Fruit fly (Drosophila melanogaster) whole organism, wandering third instar larva: ENCODE data around the gene Kal1.

ENCODE experiments used
- Abd-B ChIP-seq: fragments of >200 bp; optimal IDR thresholded peaks from 2 replicates; lab custom pipeline; 2017; ENCODE audit warnings: missing biosample characterization, missing genetic modification characterization
- CG32264 ChIP-seq: fragments of 200-800 bp; sonication (Bioruptor generic); optimal IDR thresholded peaks from 2 replicates; lab custom pipeline; 2016; ENCODE audit warnings: missing biosample characterization, missing genetic modification characterization
- CG9705 ChIP-seq: fragments of 200-800 bp; sonication (Bioruptor generic); optimal IDR thresholded peaks from 2 replicates; lab custom pipeline; 2018; ENCODE audit warnings: missing biosample characterization, mild to moderate bottlenecking, missing genetic modification characterization
- CrebA ChIP-seq: fragments of 200-800 bp; sonication (Bioruptor generic); optimal IDR thresholded peaks from 2 replicates; lab custom pipeline; 2016; ENCODE audit warnings: missing biosample characterization, mild to moderate bottlenecking, missing genetic modification characterization, borderline replicate concordance
- Dfd ChIP-seq: fragments of >200 bp; optimal IDR thresholded peaks from 2 replicates; lab custom pipeline; 2017; ENCODE audit warnings: missing biosample characterization, missing genetic modification characterization
- Dif ChIP-seq: fragments of 200-275, 200-300 bp; sonication (Bioruptor generic); optimal IDR thresholded peaks from 2 replicates; lab custom pipeline; 2018; ENCODE audit warnings: missing biosample characterization, missing genetic modification characterization; ENCODE audit not compliant: partially characterized antibody
- GATAd ChIP-seq: sonication (Bioruptor generic); optimal IDR thresholded peaks from 2 replicates; lab custom pipeline; 2016; ENCODE audit warnings: missing biosample characterization, missing genetic modification characterization
- HLH106 ChIP-seq: fragments of 200-800 bp; optimal IDR thresholded peaks from 3 replicates; lab custom pipeline; 2019; ENCODE audit warnings: missing biosample characterization, mild to moderate bottlenecking, missing genetic modification characterization, moderate library complexity
- Hnf4 ChIP-seq: fragments of 200-800 bp; sonication (Bioruptor generic); optimal IDR thresholded peaks from 2 replicates; lab custom pipeline; 2016; ENCODE audit warnings: missing biosample characterization, mild to moderate bottlenecking, missing genetic modification characterization
- Hr78 ChIP-seq: fragments of >200 bp; optimal IDR thresholded peaks from 2 replicates; lab custom pipeline; 2017; ENCODE audit warnings: missing biosample characterization, missing genetic modification characterization
- Hr83 ChIP-seq: fragments of 200-300 bp; sonication (Bioruptor generic); optimal IDR thresholded peaks from 2 replicates; lab custom pipeline; 2016; ENCODE audit warnings: missing biosample characterization, mild to moderate bottlenecking, missing genetic modification characterization, moderate library complexity; ENCODE audit not compliant: poor library complexity, severe bottlenecking
- Jra ChIP-seq: sonication (Bioruptor generic); optimal IDR thresholded peaks from 2 replicates; lab custom pipeline; 2016; ENCODE audit warnings: missing biosample characterization, missing genetic modification characterization
- Mio ChIP-seq: sonication (Bioruptor generic); optimal IDR thresholded peaks from 2 replicates; lab custom pipeline; 2016; ENCODE audit warnings: missing biosample characterization, missing genetic modification characterization
- Myc ChIP-seq: fragments of >200 bp; optimal IDR thresholded peaks from 2 replicates; lab custom pipeline; 2017
- N ChIP-seq: fragments of >200 bp; optimal IDR thresholded peaks from 2 replicates; lab custom pipeline; 2018; ENCODE audit warnings: missing biosample characterization, missing external identifiers, missing genetic modification characterization
- OdsH ChIP-seq: fragments of 200-800 bp; sonication (Bioruptor generic); optimal IDR thresholded peaks from 2 replicates; lab custom pipeline; 2016; ENCODE audit warnings: missing biosample characterization, mild to moderate bottlenecking, missing genetic modification characterization
- Rel ChIP-seq, 2 experiments: fragments of 200-800 bp; sonication (Bioruptor generic) in 1 of 2; optimal IDR thresholded peaks; 2 replicates in 1 of 2; 3 replicates in 1 of 2; lab custom pipeline; 2016 to 2019; ENCODE audit warnings: mild to moderate bottlenecking in 2 of 2, missing biosample characterization in 2 of 2, missing genetic modification characterization in 2 of 2, moderate library complexity in 1 of 2
- Sp1 ChIP-seq: fragments of 200-800 bp; sonication (Bioruptor generic); optimal IDR thresholded peaks from 3 replicates; lab custom pipeline; 2019; ENCODE audit warnings: missing biosample characterization, mild to moderate bottlenecking, missing genetic modification characterization, moderate library complexity
- Vsx2 ChIP-seq: fragments of 200-300, 225-300 bp; sonication (Bioruptor generic); optimal IDR thresholded peaks from 2 replicates; lab custom pipeline; 2018; ENCODE audit warnings: missing biosample characterization, missing genetic modification characterization; ENCODE audit not compliant: partially characterized antibody
- br ChIP-seq: fragments of 200-800 bp; sonication (Bioruptor generic); optimal IDR thresholded peaks from 2 replicates; lab custom pipeline; 2016; ENCODE audit warnings: missing biosample characterization, missing genetic modification characterization
- brk ChIP-seq: fragments of 200-800 bp; sonication (Bioruptor generic); optimal IDR thresholded peaks from 2 replicates; lab custom pipeline; 2016; ENCODE audit warnings: missing biosample characterization, mild to moderate bottlenecking, missing genetic modification characterization
- dl ChIP-seq, 2 experiments: fragments of 175-275, 200-275 bp in 1 of 2; fragments of 200-275 bp in 1 of 2; sonication (Bioruptor generic); optimal IDR thresholded peaks; lab custom pipeline; 2018; ENCODE audit warnings: mild to moderate bottlenecking in 2 of 2, missing biosample characterization in 2 of 2, missing genetic modification characterization in 2 of 2, moderate library complexity in 2 of 2; ENCODE audit not compliant: partially characterized antibody in 2 of 2, insufficient read depth in 1 of 2
- dmrt93B ChIP-seq: fragments of 200-800 bp; sonication (Bioruptor generic); optimal IDR thresholded peaks from 2 replicates; lab custom pipeline; 2018; ENCODE audit warnings: missing biosample characterization, mild to moderate bottlenecking, missing genetic modification characterization
- dsf ChIP-seq: sonication (Bioruptor generic); optimal IDR thresholded peaks from 2 replicates; lab custom pipeline; 2016; ENCODE audit warnings: missing biosample characterization, missing genetic modification characterization, borderline replicate concordance
- ey ChIP-seq: fragments of 200-800 bp; sonication (Bioruptor generic); optimal IDR thresholded peaks from 2 replicates; lab custom pipeline; 2016; ENCODE audit warnings: missing biosample characterization, missing genetic modification characterization
- foxo ChIP-seq, 2 experiments: fragments of 200-800 bp; sonication (Bioruptor generic); optimal IDR thresholded peaks; 2 replicates in 1 of 2; 3 replicates in 1 of 2; lab custom pipeline; 2016 to 2017; ENCODE audit warnings: missing biosample characterization in 2 of 2, missing genetic modification characterization in 2 of 2
- fru ChIP-seq: fragments of 200-800 bp; sonication (Bioruptor generic); optimal IDR thresholded peaks from 3 replicates; lab custom pipeline; 2016; ENCODE audit warnings: missing biosample characterization, mild to moderate bottlenecking, missing genetic modification characterization
- h ChIP-seq: fragments of 200-800 bp; sonication (Bioruptor generic); optimal IDR thresholded peaks from 3 replicates; lab custom pipeline; 2016; ENCODE audit warnings: missing biosample characterization, mild to moderate bottlenecking, missing genetic modification characterization
- jim ChIP-seq: fragments of 175-275, 200-325 bp; sonication (Bioruptor generic); optimal IDR thresholded peaks from 2 replicates; lab custom pipeline; 2016; ENCODE audit warnings: missing biosample characterization, mild to moderate bottlenecking, missing genetic modification characterization
- lola ChIP-seq: fragments of >200 bp; optimal IDR thresholded peaks from 2 replicates; lab custom pipeline; 2017; ENCODE audit warnings: missing biosample characterization, missing genetic modification characterization
- pan ChIP-seq: fragments of >200 bp; optimal IDR thresholded peaks from 2 replicates; lab custom pipeline; 2017
- psq ChIP-seq: fragments of 200-800 bp; sonication (Bioruptor generic); optimal IDR thresholded peaks from 3 replicates; lab custom pipeline; 2017; ENCODE audit warnings: missing biosample characterization, mild to moderate bottlenecking, missing genetic modification characterization, moderate library complexity
- rgr ChIP-seq: fragments of 200-800 bp; sonication (Bioruptor generic); optimal IDR thresholded peaks from 3 replicates; lab custom pipeline; 2016; ENCODE audit warnings: missing biosample characterization, mild to moderate bottlenecking, missing genetic modification characterization
- sage ChIP-seq: fragments of 200-800 bp; sonication (Bioruptor generic); optimal IDR thresholded peaks from 2 replicates; lab custom pipeline; 2016; ENCODE audit warnings: missing biosample characterization, mild to moderate bottlenecking, missing genetic modification characterization
- sv ChIP-seq: fragments of 200-800 bp; sonication (Bioruptor generic); optimal IDR thresholded peaks from 3 replicates; lab custom pipeline; 2016; ENCODE audit warnings: missing biosample characterization, missing genetic modification characterization
- tai ChIP-seq: sonication (Bioruptor generic); optimal IDR thresholded peaks from 2 replicates; lab custom pipeline; 2016; ENCODE audit warnings: missing biosample characterization, missing genetic modification characterization
- usp ChIP-seq: fragments of >200 bp; optimal IDR thresholded peaks from 2 replicates; lab custom pipeline; 2017; ENCODE audit warnings: missing biosample characterization, missing genetic modification characterization
- woc ChIP-seq: sonication (Bioruptor generic); optimal IDR thresholded peaks from 2 replicates; lab custom pipeline; 2016; ENCODE audit warnings: missing biosample characterization, mild to moderate bottlenecking, missing genetic modification characterization

Gene Kal1

dm6 chr3R:24141013-24141592, at the start of gene Kal1:
Gene Kal1, plus strand, starts transcription at chr3R:24141395.
- TF ChIP-seq dmrt93B (GFP tag; lab: Kevin White, UChicago) (peak; percentile 94), sv (GFP tag; lab: Kevin White, UChicago) (peak; percentile 65), fru (GFP tag; lab: Kevin White, UChicago) (peak; percentile 96), h (GFP tag; lab: Kevin White, UChicago) (peak; percentile 98), dl (GFP tag; optimal IDR thresholded peaks at IDR 0.05; lab: Kevin White, UChicago; ENCODE audit: insufficient read depth in 1 of 2, partially characterized antibody in 2 of 2) (peak in 1 of 2 experiments; percentile 50), CG9705 (peak; percentile 91), Rel (GFP tag; optimal IDR thresholded peaks at IDR 0.05; lab: Kevin White, UChicago) (peak; percentile 98), Rel (tag; optimal IDR thresholded peaks at IDR 0.05; lab: Kevin White, UChicago) (peak; percentile 88), woc (peak; percentile 85), dsf (GFP tag; lab: Kevin White, UChicago) (peak; percentile 72), Myc (lab: Kevin White, UChicago) (no peak), foxo (GFP tag; optimal IDR thresholded peaks at IDR 0.05; lab: Kevin White, UChicago) (peak; percentile 7 to 98), N (GFP tag; lab: Kevin White, UChicago) (no peak), Abd-B (GFP tag; lab: Kevin White, UChicago) (no peak), Dfd (GFP tag; lab: Kevin White, UChicago) (no peak), ey (peak; percentile 90), Hr83 (GFP tag; lab: Kevin White, UChicago) (no peak), psq (GFP tag; lab: Kevin White, UChicago) (peak; percentile 96), Sp1 (GFP tag; lab: Kevin White, UChicago) (peak; percentile 99), usp (GFP tag; lab: Kevin White, UChicago) (no peak), brk (peak; percentile 96), br (GFP tag; lab: Kevin White, UChicago) (peak; percentile 93), tai (GFP tag; lab: Kevin White, UChicago) (no peak), rgr (GFP tag; lab: Kevin White, UChicago) (peak; percentile 98), GATAd (GFP tag; lab: Kevin White, UChicago) (no peak), Dif (GFP tag; lab: Kevin White, UChicago) (peak; percentile 55), Hnf4 (GFP tag; lab: Kevin White, UChicago) (peak; percentile 93), CrebA (GFP tag; lab: Kevin White, UChicago) (no peak), jim (GFP tag; lab: Kevin White, UChicago) (no peak), Vsx2 (GFP tag; lab: Kevin White, UChicago) (no peak), pan (no peak), lola (GFP tag; lab: Kevin White, UChicago) (no peak), CG32264 (GFP tag; lab: Kevin White, UChicago) (peak; percentile 84), sage (GFP tag; lab: Kevin White, UChicago) (peak; percentile 95), Jra (peak; percentile 80), OdsH (GFP tag; lab: Kevin White, UChicago) (peak; percentile 98), Hr78 (no peak), HLH106 (peak; percentile 98), Mio (peak; percentile 60)

dm6 chr3R:24091653-24092052, 49.5 kb upstream of the Kal1 start:
- TF ChIP-seq Dif (GFP tag; lab: Kevin White, UChicago) (no peak), Mio (no peak), HLH106 (no peak), usp (GFP tag; lab: Kevin White, UChicago) (no peak), jim (GFP tag; lab: Kevin White, UChicago) (no peak), Dfd (GFP tag; lab: Kevin White, UChicago) (no peak), tai (GFP tag; lab: Kevin White, UChicago) (no peak), Hr78 (no peak), Rel (GFP tag; optimal IDR thresholded peaks at IDR 0.05; lab: Kevin White, UChicago) (no peak), Rel (tag; optimal IDR thresholded peaks at IDR 0.05; lab: Kevin White, UChicago) (no peak), rgr (GFP tag; lab: Kevin White, UChicago) (no peak), brk (no peak), psq (GFP tag; lab: Kevin White, UChicago) (no peak), GATAd (GFP tag; lab: Kevin White, UChicago) (no peak), Myc (lab: Kevin White, UChicago) (no peak), Vsx2 (GFP tag; lab: Kevin White, UChicago) (no peak), Jra (no peak), woc (no peak), pan (no peak), N (GFP tag; lab: Kevin White, UChicago) (no peak), fru (GFP tag; lab: Kevin White, UChicago) (no peak)
